Fruit fly (Drosophila melanogaster) whole organism, embryonic: Measurements from ENCODE around the gene CG4218.

Experiments
- Asciz ChIP-seq: fragments of 200-800 bp; sonication (Bioruptor generic); optimal IDR thresholded peaks from 2 replicates; lab custom pipeline; 2017; ENCODE audit warnings: missing biosample characterization, mild to moderate bottlenecking, missing genetic modification characterization, missing genetic modification reagents
- CG10274 ChIP-seq: fragments of 200-800 bp; sonication (Bioruptor generic); optimal IDR thresholded peaks from 3 replicates; lab custom pipeline; 2017; ENCODE audit warnings: missing biosample characterization, mild to moderate bottlenecking, missing genetic modification characterization
- CG10654 ChIP-seq: fragments of 200-800 bp; sonication (Bioruptor generic); optimal IDR thresholded peaks from 2 replicates; lab custom pipeline; 2016; ENCODE audit warnings: missing biosample characterization, missing genetic modification characterization
- CG12104 ChIP-seq: fragments of 200-800 bp; sonication (Bioruptor generic); optimal IDR thresholded peaks from 3 replicates; lab custom pipeline; 2016; ENCODE audit warnings: missing biosample characterization, missing genetic modification characterization
- CG13894 ChIP-seq: fragments of 200-800 bp; sonication (Bioruptor generic); optimal IDR thresholded peaks from 3 replicates; lab custom pipeline; 2018; ENCODE audit warnings: missing biosample characterization, mild to moderate bottlenecking, missing genetic modification characterization, moderate library complexity
- CG2129 ChIP-seq: fragments of 200-800 bp; sonication (Bioruptor generic); IDR thresholded peaks from 2 replicates; pipeline ENCODE4 v1.3.6; 2022; ENCODE audit warnings: missing biosample characterization, missing genetic modification characterization; ENCODE audit not compliant: partially characterized antibody
- CG2199 ChIP-seq: fragments of 200-800 bp; sonication (Bioruptor generic); IDR thresholded peaks from 3 replicates; pipeline ENCODE4 v1.3.6; 2022; ENCODE audit warnings: missing biosample characterization, missing genetic modification characterization
- CG2875 ChIP-seq: fragments of 200-800 bp; sonication (Bioruptor generic); optimal IDR thresholded peaks from 2 replicates; lab custom pipeline; 2017; ENCODE audit warnings: missing biosample characterization, mild to moderate bottlenecking, missing genetic modification characterization, missing genetic modification reagents
- CG30403 ChIP-seq: fragments of 200-800 bp; sonication (Bioruptor generic); optimal IDR thresholded peaks from 3 replicates; lab custom pipeline; 2016; ENCODE audit warnings: missing biosample characterization, missing genetic modification characterization
- CG31388 ChIP-seq: fragments of 200-800 bp; sonication (Bioruptor generic); optimal IDR thresholded peaks from 2 replicates; lab custom pipeline; 2016; ENCODE audit warnings: missing biosample characterization, missing genetic modification characterization
- CG3281 ChIP-seq: fragments of 200-800 bp; sonication (Bioruptor generic); optimal IDR thresholded peaks from 3 replicates; lab custom pipeline; 2017; ENCODE audit warnings: missing biosample characterization, mild to moderate bottlenecking, missing genetic modification characterization
- CG34422 ChIP-seq: fragments of 200-800 bp; sonication (Bioruptor generic); IDR thresholded peaks from 3 replicates; pipeline ENCODE4 v1.3.6; 2022; ENCODE audit warnings: missing biosample characterization, missing genetic modification characterization
- CG6683 ChIP-seq: fragments of 200-800 bp; sonication (Bioruptor generic); optimal IDR thresholded peaks from 2 replicates; lab custom pipeline; 2017; ENCODE audit warnings: missing biosample characterization, mild to moderate bottlenecking, missing genetic modification characterization, missing genetic modification reagents
- CG7372 ChIP-seq: fragments of 200-800 bp; sonication (Bioruptor generic); IDR thresholded peaks from 2 replicates; pipeline ENCODE4 v1.3.6; 2022; ENCODE audit warnings: missing biosample characterization, missing genetic modification characterization
- CG8281 ChIP-seq: fragments of 200-800 bp; sonication (Bioruptor generic); optimal IDR thresholded peaks from 2 replicates; lab custom pipeline; 2018; ENCODE audit warnings: missing biosample characterization, mild to moderate bottlenecking, missing genetic modification characterization, moderate library complexity
- CG8290 ChIP-seq, 3 experiments: fragments of 200-800 bp; sonication (Bioruptor generic); optimal IDR thresholded peaks; 2 replicates each; lab custom pipeline; 2016 to 2019; ENCODE audit warnings: missing biosample characterization in 3 of 3, missing genetic modification characterization in 3 of 3, mild to moderate bottlenecking in 2 of 3, moderate library complexity in 1 of 3
- CG9797 ChIP-seq: fragments of 200-800 bp; sonication (Bioruptor generic); optimal IDR thresholded peaks from 3 replicates; lab custom pipeline; 2018; ENCODE audit warnings: missing biosample characterization, mild to moderate bottlenecking, missing genetic modification characterization
- CrebB ChIP-seq: fragments of 200-800 bp; sonication (Bioruptor generic); optimal IDR thresholded peaks from 3 replicates; lab custom pipeline; 2018; ENCODE audit warnings: missing biosample characterization, mild to moderate bottlenecking, missing genetic modification characterization
- Dbx ChIP-seq: fragments of 200-800 bp; sonication (Bioruptor generic); IDR thresholded peaks from 3 replicates; pipeline ENCODE4 v1.3.6; 2022; ENCODE audit warnings: missing biosample characterization, missing genetic modification characterization
- Dll ChIP-seq: fragments of 200-800 bp; sonication (Bioruptor generic); IDR thresholded peaks from 4 replicates; pipeline ENCODE4 v1.3.6; 2022; ENCODE audit warnings: missing biosample characterization, missing genetic modification characterization; ENCODE audit not compliant: partially characterized antibody
- Ets65A ChIP-seq: fragments of 200-800 bp; sonication (Bioruptor generic); peaks from one replicate; lab custom pipeline; 2016; ENCODE audit warnings: missing biosample characterization, missing genetic modification characterization
- Fer1 ChIP-seq: fragments of 200-800 bp; sonication (Bioruptor generic); optimal IDR thresholded peaks from 2 replicates; lab custom pipeline; 2017; ENCODE audit warnings: missing biosample characterization, mild to moderate bottlenecking, missing genetic modification characterization
- Hmr ChIP-seq: fragments of 200-800 bp; sonication (Bioruptor generic); optimal IDR thresholded peaks from 3 replicates; lab custom pipeline; 2017; ENCODE audit warnings: mild to moderate bottlenecking, missing biosample characterization, missing genetic modification reagents, missing genetic modification characterization
- Med ChIP-seq: fragments of 200-800 bp; sonication (Bioruptor generic); peaks from one replicate; lab custom pipeline; 2016; ENCODE audit warnings: missing biosample characterization, missing genetic modification characterization, mild to moderate bottlenecking, inconsistent platforms, moderate library complexity
- Pdp1 ChIP-seq, 2 experiments: fragments of 200-800 bp; sonication (Bioruptor generic); optimal IDR thresholded peaks; 3 replicates each; lab custom pipeline; 2016; ENCODE audit warnings: missing biosample characterization in 2 of 2, missing genetic modification characterization in 2 of 2, mild to moderate bottlenecking in 1 of 2, moderate library complexity in 1 of 2
- Trl ChIP-seq, 3 experiments: fragments of >200 bp in 2 of 3; fragments of 200-800 bp in 1 of 3; sonication (Bioruptor generic) in 1 of 3; optimal IDR thresholded peaks; 2 replicates in 1 of 3; 3 replicates in 2 of 3; lab custom pipeline; 2016 to 2017; ENCODE audit warnings: missing biosample characterization in 1 of 3, missing genetic modification characterization in 1 of 3
- br ChIP-seq: fragments of >200 bp; optimal IDR thresholded peaks from 2 replicates; lab custom pipeline; 2017
- caup ChIP-seq: fragments of 200-800 bp; sonication (Bioruptor generic); optimal IDR thresholded peaks from 3 replicates; lab custom pipeline; 2017; ENCODE audit warnings: missing biosample characterization, mild to moderate bottlenecking, missing genetic modification characterization, moderate library complexity; ENCODE audit not compliant: severe bottlenecking
- crc ChIP-seq: fragments of 200-800 bp; sonication (Bioruptor generic); optimal IDR thresholded peaks from 2 replicates; lab custom pipeline; 2016; ENCODE audit warnings: missing biosample characterization, missing genetic modification characterization
- crp ChIP-seq, 2 experiments: fragments of 200-800 bp; sonication (Bioruptor generic); optimal IDR thresholded peaks; 2 replicates in 1 of 2; 3 replicates in 1 of 2; lab custom pipeline; 2017; ENCODE audit warnings: missing biosample characterization in 2 of 2, missing genetic modification characterization in 2 of 2, mild to moderate bottlenecking in 1 of 2, moderate library complexity in 1 of 2
- cwo ChIP-seq: fragments of 200-800 bp; sonication (Bioruptor generic); optimal IDR thresholded peaks from 3 replicates; lab custom pipeline; 2017; ENCODE audit warnings: missing biosample characterization, missing genetic modification characterization, mild to moderate bottlenecking, moderate library complexity, missing genetic modification reagents
- eve ChIP-seq, 2 experiments: fragments of >200 bp; optimal IDR thresholded peaks; 2 replicates each; lab custom pipeline; 2017; ENCODE audit warnings: missing biosample characterization in 2 of 2, missing genetic modification characterization in 2 of 2
- grau ChIP-seq: fragments of 200-800 bp; optimal IDR thresholded peaks from 3 replicates; lab custom pipeline; 2019; ENCODE audit warnings: missing biosample characterization, mild to moderate bottlenecking, missing genetic modification characterization, moderate library complexity
- grn ChIP-seq: fragments of 200-800 bp; sonication (Bioruptor generic); optimal IDR thresholded peaks from 3 replicates; lab custom pipeline; 2017; ENCODE audit warnings: missing biosample characterization, missing genetic modification characterization
- her ChIP-seq: fragments of 200-800 bp; sonication (Bioruptor generic); optimal IDR thresholded peaks from 2 replicates; lab custom pipeline; 2016; ENCODE audit warnings: missing biosample characterization, missing genetic modification characterization
- lab ChIP-seq: fragments of 200-800 bp; sonication (Bioruptor generic); optimal IDR thresholded peaks from 3 replicates; lab custom pipeline; 2017; ENCODE audit warnings: missing biosample characterization, missing genetic modification characterization, mild to moderate bottlenecking, moderate library complexity, missing genetic modification reagents
- lola ChIP-seq, 3 experiments: fragments of >200 bp in 2 of 3; fragments of 200-800 bp in 1 of 3; sonication (Bioruptor generic) in 1 of 3; optimal IDR thresholded peaks; 2 replicates each; lab custom pipeline; 2017 to 2019; ENCODE audit warnings: missing biosample characterization in 3 of 3, missing genetic modification characterization in 3 of 3, mild to moderate bottlenecking in 1 of 3, moderate library complexity in 1 of 3
- mirr ChIP-seq: fragments of 200-800 bp; sonication (Bioruptor generic); optimal IDR thresholded peaks from 3 replicates; lab custom pipeline; 2018; ENCODE audit warnings: missing biosample characterization, mild to moderate bottlenecking, missing genetic modification characterization
- pfk ChIP-seq: fragments of 200-800 bp; sonication (Bioruptor generic); optimal IDR thresholded peaks from 2 replicates; lab custom pipeline; 2018; ENCODE audit warnings: missing biosample characterization, mild to moderate bottlenecking, missing genetic modification characterization, moderate library complexity
- pho ChIP-seq: fragments of 200-800 bp; sonication (Bioruptor generic); optimal IDR thresholded peaks from 2 replicates; lab custom pipeline; 2016; ENCODE audit warnings: missing biosample characterization, missing genetic modification characterization
- rib ChIP-seq: fragments of 200-800 bp; sonication (Bioruptor generic); IDR thresholded peaks from 2 replicates; pipeline ENCODE4 v1.3.6; 2022; ENCODE audit warnings: missing biosample characterization, missing genetic modification characterization
- sens ChIP-seq: fragments of 200-800 bp; sonication (Bioruptor generic); peaks from one replicate; lab custom pipeline; 2016; ENCODE audit warnings: missing biosample characterization, missing genetic modification characterization
- tll ChIP-seq, 2 experiments: fragments of 200-800 bp in 1 of 2; fragments of >200 bp in 1 of 2; sonication (Bioruptor generic) in 1 of 2; optimal IDR thresholded peaks; 2 replicates each; lab custom pipeline; 2017 to 2019; ENCODE audit warnings: missing biosample characterization in 2 of 2, missing genetic modification characterization in 2 of 2, mild to moderate bottlenecking in 1 of 2, moderate library complexity in 1 of 2
- trem ChIP-seq: fragments of 200-800 bp; optimal IDR thresholded peaks from 3 replicates; lab custom pipeline; 2019; ENCODE audit warnings: missing biosample characterization, mild to moderate bottlenecking, missing genetic modification characterization, moderate library complexity
- tx ChIP-seq: fragments of 200-800 bp; sonication (Bioruptor generic); optimal IDR thresholded peaks from 2 replicates; lab custom pipeline; 2016; ENCODE audit warnings: missing biosample characterization, missing genetic modification characterization

The CG4218 gene

dm6 chr2L:14506011-14506565 lies 42.8 kb downstream of the CG4218 start:
- TF ChIP-seq Ets65A (peak; percentile 0), cwo (peak; percentile 34), lab (GFP tag; lab: Kevin White, UChicago) (peak; percentile 17), Hmr (GFP tag; lab: Kevin White, UChicago) (peak; percentile 26), Fer1 (GFP tag; lab: Kevin White, UChicago) (peak; percentile 2), rib (no peak), Med (GFP tag; lab: Kevin White, UChicago) (peak; percentile 52), mirr (GFP tag; lab: Kevin White, UChicago) (peak; percentile 24), Dbx (GFP tag; lab: Robert Waterston, UW) (no peak), CG8290 (GFP tag; optimal IDR thresholded peaks at IDR 0.05; lab: Kevin White, UChicago) (no peak), CG8290 (tag; optimal IDR thresholded peaks at IDR 0.05; lab: Kevin White, UChicago) (peak in 1 of 2 experiments; percentile 23), CG8281 (tag; lab: Kevin White, UChicago) (no peak), eve (GFP tag; optimal IDR thresholded peaks at IDR 0.05; lab: Kevin White, UChicago) (peak in 1 of 2 experiments; percentile 51), pho (GFP tag; lab: Kevin White, UChicago) (no peak), her (GFP tag; lab: Kevin White, UChicago) (no peak), Pdp1 (GFP tag; optimal IDR thresholded peaks at IDR 0.05; lab: Kevin White, UChicago) (peak in 1 of 2 experiments; percentile 44), sens (peak; percentile 2), caup (GFP tag; lab: Kevin White, UChicago) (peak; percentile 49), CG2199 (no peak)

DNA sequence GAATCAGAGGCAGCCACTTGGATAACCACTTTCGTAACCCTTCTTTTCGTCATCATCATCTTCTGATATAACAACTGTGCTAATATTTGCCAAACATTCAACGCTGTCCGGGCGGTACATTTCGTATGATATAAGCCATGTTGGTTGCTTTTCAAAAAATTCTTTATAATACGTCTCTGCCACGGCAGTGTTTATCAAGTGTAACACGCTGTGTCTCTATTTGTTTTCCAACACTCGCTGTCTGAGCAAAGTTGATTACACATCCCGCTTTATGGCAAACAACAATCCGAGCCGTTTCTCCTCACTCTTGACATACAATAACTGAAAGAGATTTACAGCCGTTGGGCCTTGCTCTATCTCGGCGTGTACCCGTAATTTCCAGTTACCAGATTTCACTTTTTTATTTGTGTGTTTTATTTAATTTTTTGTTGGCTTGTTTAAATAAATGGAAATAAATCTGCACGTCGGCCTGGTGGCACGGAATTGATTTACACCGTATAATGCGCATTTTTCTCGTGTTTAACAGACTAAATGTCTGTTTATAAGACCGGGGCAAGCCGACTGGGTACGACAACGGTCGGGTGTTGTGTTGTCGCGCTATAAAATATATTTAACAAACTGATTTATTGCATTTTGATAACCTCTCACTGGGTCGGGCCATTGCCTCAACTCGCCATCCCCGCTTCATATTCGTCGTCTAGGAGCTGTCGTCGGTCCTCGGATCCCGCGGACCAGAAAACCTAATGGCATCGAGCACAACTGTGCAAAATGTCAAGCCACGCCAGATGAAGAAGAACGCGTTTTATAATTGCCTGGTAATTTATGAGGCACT lies 43.7 kb downstream of the CG4218 start:
- TF ChIP-seq CG6683 = peak; percentile 84
- peak; percentile 67 for TF ChIP-seq pfk
- peak; percentile 82 for TF ChIP-seq grn (GFP tag; lab: Kevin White, UChicago)
- peak; percentile 78 for TF ChIP-seq tx (GFP tag; lab: Kevin White, UChicago)
- TF ChIP-seq CG30403 (GFP tag; lab: Kevin White, UChicago) = peak; percentile 66
- peak; percentile 73 for TF ChIP-seq grau (tag; lab: Kevin White, UChicago)
- TF ChIP-seq lola (GFP tag; optimal IDR thresholded peaks at IDR 0.05; lab: Kevin White, UChicago) = peak in 1 of 3 experiments; percentile 82
- peak; percentile 46 for TF ChIP-seq CG13894 (tag; lab: Kevin White, UChicago)
- peak; percentile 61 for TF ChIP-seq CG31388 (GFP tag; lab: Kevin White, UChicago)
- TF ChIP-seq crc (GFP tag; lab: Kevin White, UChicago) = peak; percentile 84
- TF ChIP-seq CG12104 (GFP tag; lab: Kevin White, UChicago) = peak; percentile 85
- no peak for TF ChIP-seq Trl (optimal IDR thresholded peaks at IDR 0.05; lab: Kevin White, UChicago)
- TF ChIP-seq Trl (GFP tag; optimal IDR thresholded peaks at IDR 0.05; lab: Kevin White, UChicago) = peak; percentile 97
- peak; percentile 73 for TF ChIP-seq CG7372
- TF ChIP-seq tll (GFP tag; optimal IDR thresholded peaks at IDR 0.05; lab: Kevin White, UChicago) = peak in 1 of 2 experiments; percentile 78
- no peak for TF ChIP-seq Dll (GFP tag; lab: Robert Waterston, UW)
- TF ChIP-seq Asciz = peak; percentile 93
- peak; percentile 97 for TF ChIP-seq Med (GFP tag; lab: Kevin White, UChicago)
- TF ChIP-seq CG10654 (GFP tag; lab: Kevin White, UChicago) = peak; percentile 84
- peak in 1 of 2 experiments; percentile 41 for TF ChIP-seq crp (GFP tag; optimal IDR thresholded peaks at IDR 0.05; lab: Kevin White, UChicago)
- peak; percentile 90 for TF ChIP-seq caup (GFP tag; lab: Kevin White, UChicago)
- TF ChIP-seq CG10274 (GFP tag; lab: Kevin White, UChicago) = peak; percentile 67
- peak; percentile 14 for TF ChIP-seq CG9797
- peak; percentile 63; the same call in 1 of the 3 replicates for TF ChIP-seq CG34422 (GFP tag; lab: Robert Waterston, UW)
- peak; percentile 50 for TF ChIP-seq trem (tag; lab: Kevin White, UChicago)
- TF ChIP-seq CG3281 (GFP tag; lab: Kevin White, UChicago) = peak; percentile 90
- peak; percentile 98 for TF ChIP-seq CG2875 (GFP tag; lab: Kevin White, UChicago)
- TF ChIP-seq br (lab: Kevin White, UChicago) = no peak
- TF ChIP-seq CrebB (tag; lab: Kevin White, UChicago) = peak; percentile 90
- TF ChIP-seq CG2129 (GFP tag; lab: Robert Waterston, UW) = no peak
